Fruit fly (Drosophila melanogaster) whole organism, adult: ENCODE data around the gene Acer.

ENCODE experiments used
- CG12768 ChIP-seq: fragments of 200-800 bp; sonication (Bioruptor generic); optimal IDR thresholded peaks from 2 replicates; lab custom pipeline; 2017; ENCODE audit warnings: missing biosample characterization, missing genetic modification characterization, mild to moderate bottlenecking, moderate library complexity, missing genetic modification reagents
- CG14711 ChIP-seq: fragments of 200-800 bp; sonication (Bioruptor generic); optimal IDR thresholded peaks from 2 replicates; lab custom pipeline; 2018; ENCODE audit warnings: missing biosample characterization, mild to moderate bottlenecking, missing genetic modification characterization, moderate library complexity
- CG1620 ChIP-seq: fragments of 200-800 bp; sonication (Bioruptor generic); optimal IDR thresholded peaks from 2 replicates; lab custom pipeline; 2016; ENCODE audit warnings: missing biosample characterization, missing genetic modification characterization
- CG33017 ChIP-seq: fragments of 200-800 bp; sonication (Bioruptor generic); optimal IDR thresholded peaks from 2 replicates; lab custom pipeline; 2018; ENCODE audit warnings: missing biosample characterization, mild to moderate bottlenecking, missing genetic modification characterization, moderate library complexity
- Crg-1 ChIP-seq: fragments of 200-800 bp; sonication (Bioruptor generic); optimal IDR thresholded peaks from 2 replicates; lab custom pipeline; 2016; ENCODE audit warnings: missing biosample characterization, missing genetic modification characterization
- kay ChIP-seq: fragments of 200-800 bp; sonication (Bioruptor generic); peaks from one replicate; lab custom pipeline; 2016; ENCODE audit warnings: missing biosample characterization, missing genetic modification characterization, borderline replicate concordance
- ovo ChIP-seq: fragments of 200-800 bp; sonication (Bioruptor generic); optimal IDR thresholded peaks from 2 replicates; lab custom pipeline; 2016; ENCODE audit warnings: missing biosample characterization, missing genetic modification characterization
- pad ChIP-seq: fragments of 200-800 bp; sonication (Bioruptor generic); optimal IDR thresholded peaks from 3 replicates; lab custom pipeline; 2017; ENCODE audit warnings: missing biosample characterization, missing genetic modification characterization, mild to moderate bottlenecking, moderate library complexity, missing genetic modification reagents
- tj ChIP-seq: fragments of 200-800 bp; sonication (Bioruptor generic); optimal IDR thresholded peaks from 3 replicates; lab custom pipeline; 2017; ENCODE audit warnings: missing biosample characterization, mild to moderate bottlenecking, missing genetic modification characterization, moderate library complexity

- no peak for TF ChIP-seq CG33017 (tag; lab: Kevin White, UChicago)
- TF ChIP-seq CG14711: no peak
- TF ChIP-seq CG12768 (GFP tag; lab: Kevin White, UChicago): no peak
- no peak for TF ChIP-seq kay
- TF ChIP-seq Crg-1 (GFP tag; lab: Kevin White, UChicago): no peak
- no peak for TF ChIP-seq tj
- TF ChIP-seq pad (GFP tag; lab: Kevin White, UChicago): no peak
- TF ChIP-seq ovo (GFP tag; lab: Kevin White, UChicago): no peak
- no peak for TF ChIP-seq CG1620 (GFP tag; lab: Kevin White, UChicago)
Measured at dm6 chr2L:8473448-8473847, 48.3 kb upstream of the Acer start.
